Worm (Caenorhabditis elegans) whole organism, L2 larva: ENCODE data around the gene rskd-1.
A peak's percentile ranks its signal among the peaks of the same experiment; 100 is the strongest.

ENCODE experiments used
- C34F6.9 ChIP-seq: fragments of 150-350 bp; optimal IDR thresholded peaks from 2 replicates; lab custom pipeline; 2014; ENCODE audit warnings: missing biosample characterization, missing genetic modification characterization
- F13H6.1 ChIP-seq: sonication (generic microtip); optimal IDR thresholded peaks from 2 replicates; lab custom pipeline; 2016; ENCODE audit warnings: missing genetic modification characterization, missing compliant biosample characterization
- R02D3.7 ChIP-seq: fragments of 150-350 bp; optimal IDR thresholded peaks from 2 replicates; lab custom pipeline; 2014; ENCODE audit warnings: missing biosample characterization, missing genetic modification characterization
- Y55F3AM.14 ChIP-seq: fragments of 200-800 bp; sonication (Bioruptor generic); optimal IDR thresholded peaks from 2 replicates; lab custom pipeline; 2018; ENCODE audit warnings: mild to moderate bottlenecking, missing genetic modification characterization, missing compliant biosample characterization
- ZK546.5 ChIP-seq: sonication (generic microtip); optimal IDR thresholded peaks from 2 replicates; lab custom pipeline; 2017; ENCODE audit warnings: missing biosample characterization, missing genetic modification characterization
- alr-1 ChIP-seq: fragments of 150-350 bp; optimal IDR thresholded peaks from 2 replicates; lab custom pipeline; 2014; ENCODE audit warnings: missing biosample characterization, missing genetic modification characterization
- aly-2 ChIP-seq: fragments of 150-350 bp; optimal IDR thresholded peaks from 2 replicates; lab custom pipeline; 2014; ENCODE audit warnings: missing biosample characterization, missing genetic modification characterization
- ama-1 ChIP-seq: fragments of 150-350 bp; optimal IDR thresholded peaks from 2 replicates; lab custom pipeline; 2018; ENCODE audit warnings: inconsistent platforms
- blmp-1 ChIP-seq: sonication (generic microtip); optimal IDR thresholded peaks from 2 replicates; lab custom pipeline; 2017; ENCODE audit warnings: missing genetic modification characterization, mild to moderate bottlenecking, missing compliant biosample characterization, antibody characterized with exemption, moderate library complexity; ENCODE audit not compliant: insufficient read depth
- ceh-16 ChIP-seq: fragments of 150-350 bp; optimal IDR thresholded peaks from 2 replicates; lab custom pipeline; 2014; ENCODE audit warnings: missing biosample characterization, missing genetic modification characterization
- ceh-82 ChIP-seq: fragments of 150-350 bp; optimal IDR thresholded peaks from 2 replicates; lab custom pipeline; 2014; ENCODE audit warnings: missing biosample characterization, missing genetic modification characterization
- crh-2 ChIP-seq: sonication (generic microtip); optimal IDR thresholded peaks from 2 replicates; lab custom pipeline; 2017; ENCODE audit warnings: missing biosample characterization, missing genetic modification characterization
- dmd-4 ChIP-seq: sonication (generic microtip); optimal IDR thresholded peaks from 2 replicates; lab custom pipeline; 2017; ENCODE audit warnings: missing biosample characterization, missing genetic modification characterization
- egl-27 ChIP-seq: sonication (generic microtip); optimal IDR thresholded peaks from 3 replicates; lab custom pipeline; 2017; ENCODE audit warnings: missing biosample characterization, missing genetic modification reagents, missing genetic modification characterization
- elt-1 ChIP-seq: fragments of 150-350 bp; optimal IDR thresholded peaks from 2 replicates; lab custom pipeline; 2014; ENCODE audit warnings: missing biosample characterization, missing genetic modification characterization
- fos-1 ChIP-seq: fragments of 150-350 bp; optimal IDR thresholded peaks from 2 replicates; lab custom pipeline; 2014; ENCODE audit warnings: missing biosample characterization, missing genetic modification characterization
- gmeb-1 ChIP-seq: fragments of 150-350 bp; optimal IDR thresholded peaks from 2 replicates; lab custom pipeline; 2014; ENCODE audit warnings: missing biosample characterization, missing genetic modification characterization
- lin-11 ChIP-seq: fragments of 150-350 bp; sonication (generic microtip); optimal IDR thresholded peaks from 2 replicates; lab custom pipeline; 2014; ENCODE audit warnings: missing biosample characterization, missing genetic modification characterization, inconsistent platforms, mixed read lengths
- lin-13 ChIP-seq: fragments of 150-350 bp; optimal IDR thresholded peaks from 2 replicates; lab custom pipeline; 2014; ENCODE audit warnings: missing biosample characterization, missing genetic modification reagents, missing genetic modification characterization
- lin-39 ChIP-seq: fragments of 150-350 bp; optimal IDR thresholded peaks from 2 replicates; lab custom pipeline; 2014; ENCODE audit warnings: missing biosample characterization, missing genetic modification reagents, missing genetic modification characterization
- lsy-2 ChIP-seq, 2 experiments: fragments of 150-350 bp in 1 of 2; sonication (generic microtip) in 1 of 2; optimal IDR thresholded peaks; 2 replicates each; lab custom pipeline; 2014 to 2017; ENCODE audit warnings: missing biosample characterization in 2 of 2, missing genetic modification characterization in 2 of 2
- mab-5 ChIP-seq: fragments of 150-350 bp; optimal IDR thresholded peaks from 2 replicates; lab custom pipeline; 2014; ENCODE audit warnings: missing biosample characterization, missing genetic modification characterization
- mbf-1 ChIP-seq: sonication (generic microtip); optimal IDR thresholded peaks from 2 replicates; lab custom pipeline; 2017; ENCODE audit warnings: missing biosample characterization, missing genetic modification characterization
- mdl-1 ChIP-seq, 2 experiments: fragments of 150-350 bp in 1 of 2; sonication (generic microtip) in 1 of 2; optimal IDR thresholded peaks; 2 replicates each; lab custom pipeline; 2017; ENCODE audit warnings: missing biosample characterization in 2 of 2, missing genetic modification characterization in 2 of 2
- nhr-10 ChIP-seq: sonication (generic microtip); optimal IDR thresholded peaks from 2 replicates; lab custom pipeline; 2017; ENCODE audit warnings: missing biosample characterization, missing genetic modification characterization
- nhr-11 ChIP-seq: fragments of 150-350 bp; optimal IDR thresholded peaks from 2 replicates; lab custom pipeline; 2014; ENCODE audit warnings: missing biosample characterization, missing genetic modification characterization
- nhr-12 ChIP-seq: fragments of 150-350 bp; optimal IDR thresholded peaks from 2 replicates; lab custom pipeline; 2014; ENCODE audit warnings: missing biosample characterization, missing genetic modification characterization
- nhr-129 ChIP-seq: fragments of 150-350 bp; optimal IDR thresholded peaks from 2 replicates; lab custom pipeline; 2014; ENCODE audit warnings: missing biosample characterization, missing genetic modification characterization
- nhr-21 ChIP-seq: fragments of 150-350 bp; optimal IDR thresholded peaks from 2 replicates; lab custom pipeline; 2014; ENCODE audit warnings: missing biosample characterization, missing genetic modification characterization
- nhr-23 ChIP-seq: fragments of 150-350 bp; optimal IDR thresholded peaks from 2 replicates; lab custom pipeline; 2014; ENCODE audit warnings: missing biosample characterization, missing genetic modification reagents, missing genetic modification characterization
- nhr-237 ChIP-seq: fragments of 150-350 bp; optimal IDR thresholded peaks from 2 replicates; lab custom pipeline; 2014; ENCODE audit warnings: missing biosample characterization, missing genetic modification characterization
- nhr-25 ChIP-seq: fragments of 150-350 bp; sonication (generic microtip); optimal IDR thresholded peaks from 3 replicates; lab custom pipeline; 2014; ENCODE audit warnings: missing biosample characterization, missing genetic modification characterization
- nhr-6 ChIP-seq: fragments of 150-350 bp; optimal IDR thresholded peaks from 2 replicates; lab custom pipeline; 2014; ENCODE audit warnings: missing biosample characterization, missing genetic modification characterization
- nhr-77 ChIP-seq: fragments of 150-350 bp; optimal IDR thresholded peaks from 2 replicates; lab custom pipeline; 2014; ENCODE audit warnings: missing biosample characterization, missing genetic modification characterization
- peb-1 ChIP-seq: fragments of 150-350 bp; optimal IDR thresholded peaks from 2 replicates; lab custom pipeline; 2014; ENCODE audit warnings: missing biosample characterization, missing genetic modification characterization
- sem-4 ChIP-seq: fragments of 150-350 bp; optimal IDR thresholded peaks from 2 replicates; lab custom pipeline; 2014; ENCODE audit warnings: missing biosample characterization, missing genetic modification reagents, missing genetic modification characterization
- skn-1 ChIP-seq: sonication (generic microtip); optimal IDR thresholded peaks from 2 replicates; lab custom pipeline; 2017; ENCODE audit warnings: missing biosample characterization, missing genetic modification characterization
- sma-3 ChIP-seq: sonication (generic microtip); optimal IDR thresholded peaks from 2 replicates; lab custom pipeline; 2016; ENCODE audit warnings: missing genetic modification reagents, missing genetic modification characterization, missing compliant biosample characterization
- sma-9 ChIP-seq, 2 experiments: fragments of 150-350 bp in 1 of 2; sonication (generic microtip) in 1 of 2; optimal IDR thresholded peaks; 2 replicates each; lab custom pipeline; 2014 to 2016; ENCODE audit warnings: missing genetic modification characterization in 2 of 2, mild to moderate bottlenecking in 1 of 2, missing biosample characterization in 1 of 2, missing compliant biosample characterization in 1 of 2, missing genetic modification reagents in 1 of 2, moderate library complexity in 1 of 2
- snpc-4 ChIP-seq: fragments of 150-350 bp; optimal IDR thresholded peaks from 2 replicates; lab custom pipeline; 2014; ENCODE audit warnings: missing biosample characterization, missing genetic modification characterization
- unc-39 ChIP-seq: fragments of 150-350 bp; optimal IDR thresholded peaks from 2 replicates; lab custom pipeline; 2014; ENCODE audit warnings: missing biosample characterization, missing genetic modification characterization
- unc-55 ChIP-seq: fragments of 150-350 bp; sonication (generic microtip); optimal IDR thresholded peaks from 3 replicates; lab custom pipeline; 2014; ENCODE audit warnings: missing biosample characterization, missing genetic modification reagents, missing genetic modification characterization
- unc-62 ChIP-seq: fragments of 150-350 bp; optimal IDR thresholded peaks from 2 replicates; lab custom pipeline; 2014; ENCODE audit warnings: missing biosample characterization, missing genetic modification reagents, missing genetic modification characterization
- zag-1 ChIP-seq: fragments of 150-350 bp; optimal IDR thresholded peaks from 2 replicates; lab custom pipeline; 2014; ENCODE audit warnings: missing biosample characterization, missing genetic modification characterization
- ztf-1 ChIP-seq: fragments of 200-800 bp; sonication (Bioruptor generic); conservative IDR thresholded peaks from 2 replicates; pipeline ENCODE4 v1.3.6; 2022; ENCODE audit warnings: missing genetic modification characterization, missing compliant biosample characterization
- ztf-11 ChIP-seq: sonication (generic microtip); optimal IDR thresholded peaks from 2 replicates; lab custom pipeline; 2017; ENCODE audit warnings: missing biosample characterization, missing genetic modification characterization
- ztf-4 ChIP-seq: fragments of 150-350 bp; optimal IDR thresholded peaks from 2 replicates; lab custom pipeline; 2014; ENCODE audit warnings: missing biosample characterization, missing genetic modification characterization

Gene rskd-1

DNA sequence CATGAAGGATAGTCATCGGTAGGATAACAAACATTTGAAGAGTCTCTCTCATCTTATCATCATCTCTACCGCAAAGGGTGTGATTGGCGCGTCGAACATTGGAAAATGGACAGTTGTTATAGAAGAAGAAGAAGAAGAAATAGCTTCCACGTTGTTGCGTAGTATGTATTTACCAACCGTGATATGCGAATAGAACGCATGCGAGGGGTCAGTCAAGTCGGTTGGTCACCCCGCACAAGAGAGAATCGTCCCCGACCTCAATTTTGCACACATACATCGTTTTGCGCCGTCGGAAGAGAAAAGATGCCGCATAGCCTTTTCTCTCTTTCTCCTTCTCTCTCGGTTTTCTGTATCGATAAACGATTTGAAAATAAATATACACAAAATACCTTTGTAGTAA is 6.6 kb upstream of the rskd-1 start:
- no peak for TF ChIP-seq lin-39 (tag; lab: Kevin White, UChicago)
- no peak for TF ChIP-seq alr-1 (tag; lab: Kevin White, UChicago)
- TF ChIP-seq nhr-129 (tag; lab: Kevin White, UChicago): no peak
- TF ChIP-seq nhr-21 (tag; lab: Kevin White, UChicago): peak; percentile 75
- TF ChIP-seq sem-4 (tag; lab: Kevin White, UChicago): peak; percentile 14
- peak; percentile 19 for TF ChIP-seq sma-9 (GFP tag; optimal IDR thresholded peaks at IDR 0.05; lab: Kevin White, UChicago)
- TF ChIP-seq sma-9 (tag; optimal IDR thresholded peaks at IDR 0.05; lab: Kevin White, UChicago): no peak
- TF ChIP-seq ceh-16: no peak

ce11 chrV:12294091-12294490 is 5.7 kb upstream of the rskd-1 start:
- TF ChIP-seq mab-5 (tag; lab: Kevin White, UChicago) (peak; percentile 12), nhr-21 (tag; lab: Kevin White, UChicago) (no peak), nhr-25 (tag; lab: Kevin White, UChicago) (peak; percentile 28), egl-27 (peak; percentile 22), blmp-1 (tag; lab: Kevin White, UChicago) (no peak), nhr-12 (tag; lab: Kevin White, UChicago) (no peak), sma-3 (GFP tag; lab: Kevin White, UChicago) (peak; percentile 61), unc-39 (no peak), elt-1 (tag; lab: Kevin White, UChicago) (no peak)

DNA sequence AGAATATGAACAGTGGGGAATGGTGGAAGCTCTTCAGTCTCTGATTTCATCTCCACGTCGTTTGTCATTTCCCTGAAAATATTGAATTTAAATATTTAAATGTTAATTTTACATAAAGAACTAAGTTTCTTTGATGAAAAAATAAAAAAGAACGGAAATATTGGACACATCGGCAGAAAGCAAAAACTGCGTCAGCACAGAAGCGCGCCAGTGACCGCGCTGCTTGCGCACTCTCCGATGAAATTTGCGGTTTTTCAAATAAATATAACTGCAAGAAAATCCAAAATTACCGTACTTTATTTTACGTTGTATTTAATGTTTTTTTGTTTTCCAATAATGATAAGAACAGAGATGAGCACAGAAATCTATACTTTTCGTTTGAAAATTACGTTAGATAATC is 3.2 kb upstream of the rskd-1 start, which contains the start of the genes srpa-68 and srh-16:
Gene srpa-68, minus strand, starts transcription at position 72 of the 400 bp plus-strand sequence.
Gene srh-16, plus strand, starts transcription at position 275 of the 400 bp plus-strand sequence.
- TF ChIP-seq sem-4 (tag; lab: Kevin White, UChicago) (peak; percentile 83), nhr-6 (tag; lab: Kevin White, UChicago) (no peak), unc-55 (GFP tag; lab: Kevin White, UChicago) (peak; percentile 95), ceh-82 (tag; lab: Kevin White, UChicago) (peak; percentile 53), skn-1 (tag; lab: Kevin White, UChicago) (no peak), nhr-23 (tag; lab: Kevin White, UChicago) (no peak), unc-62 (GFP tag; lab: Kevin White, UChicago) (peak; percentile 43), ztf-1 (no peak), C34F6.9 (peak; percentile 91), snpc-4 (tag; lab: Kevin White, UChicago) (peak; percentile 74), mdl-1 (tag; optimal IDR thresholded peaks at IDR 0.05; lab: Kevin White, UChicago) (no peak), lsy-2 (tag; optimal IDR thresholded peaks at IDR 0.05; lab: Kevin White, UChicago) (peak; percentile 90 to 95), blmp-1 (tag; lab: Kevin White, UChicago) (peak; percentile 47), nhr-77 (tag; lab: Kevin White, UChicago) (no peak), sma-3 (GFP tag; lab: Kevin White, UChicago) (peak; percentile 90), lin-39 (tag; lab: Kevin White, UChicago) (no peak), ztf-11 (tag; lab: Kevin White, UChicago) (no peak), nhr-12 (tag; lab: Kevin White, UChicago) (no peak), mbf-1 (tag; lab: Kevin White, UChicago) (no peak), ZK546.5 (tag; lab: Kevin White, UChicago) (peak; percentile 26), egl-27 (peak; percentile 65), nhr-10 (tag; lab: Kevin White, UChicago) (peak; percentile 70), nhr-129 (tag; lab: Kevin White, UChicago) (peak; percentile 56), ama-1 (lab: Kevin White, UChicago) (peak; percentile 41), nhr-25 (tag; lab: Kevin White, UChicago) (peak; percentile 88), ztf-4 (tag; lab: Kevin White, UChicago) (peak; percentile 61), sma-9 (GFP tag; optimal IDR thresholded peaks at IDR 0.05; lab: Kevin White, UChicago) (peak; percentile 95), sma-9 (tag; optimal IDR thresholded peaks at IDR 0.05; lab: Kevin White, UChicago) (no peak), aly-2 (tag; lab: Kevin White, UChicago) (no peak), unc-39 (no peak), peb-1 (tag; lab: Kevin White, UChicago) (no peak), fos-1 (tag; lab: Kevin White, UChicago) (peak; percentile 69), elt-1 (tag; lab: Kevin White, UChicago) (no peak), lin-11 (tag; lab: Kevin White, UChicago) (peak; percentile 81), F13H6.1 (tag; lab: Kevin White, UChicago) (peak; percentile 88), zag-1 (tag; lab: Kevin White, UChicago) (peak; percentile 37), lin-13 (GFP tag; lab: Kevin White, UChicago) (peak; percentile 81), crh-2 (tag; lab: Kevin White, UChicago) (peak; percentile 91), ceh-16 (peak; percentile 75), dmd-4 (tag; lab: Kevin White, UChicago) (peak; percentile 45), nhr-237 (peak; percentile 56), mab-5 (tag; lab: Kevin White, UChicago) (peak; percentile 93), Y55F3AM.14 (GFP tag; lab: Kevin White, UChicago) (peak; percentile 22), gmeb-1 (tag; lab: Kevin White, UChicago) (peak; percentile 99), alr-1 (tag; lab: Kevin White, UChicago) (no peak), nhr-11 (tag; lab: Kevin White, UChicago) (no peak), R02D3.7 (tag; lab: Kevin White, UChicago) (peak; percentile 77), nhr-21 (tag; lab: Kevin White, UChicago) (peak; percentile 79)
